Worm (Caenorhabditis elegans) whole organism, mixed stage, embryonic: ENCODE data around the gene ZK1320.11.

ENCODE experiments used
- M03D4.4 ChIP-seq: sonication (generic microtip); optimal IDR thresholded peaks from 2 replicates; lab custom pipeline; 2017; ENCODE audit warnings: mild to moderate bottlenecking, missing genetic modification characterization, missing compliant biosample characterization
- ceh-83 ChIP-seq: fragments of 200-800 bp; sonication (Bioruptor generic); optimal IDR thresholded peaks from 2 replicates; lab custom pipeline; 2018; ENCODE audit warnings: mild to moderate bottlenecking, missing genetic modification characterization, missing compliant biosample characterization
- ces-1 ChIP-seq: fragments of 150-350 bp; optimal IDR thresholded peaks from 2 replicates; lab custom pipeline; 2014; ENCODE audit warnings: missing biosample characterization, missing genetic modification reagents, missing genetic modification characterization
- elt-3 ChIP-seq: fragments of 150-350 bp; optimal IDR thresholded peaks from 2 replicates; lab custom pipeline; 2014; ENCODE audit warnings: missing biosample characterization, missing genetic modification characterization
- lsy-2 ChIP-seq: fragments of 150-350 bp; optimal IDR thresholded peaks from 2 replicates; lab custom pipeline; 2014; ENCODE audit warnings: missing biosample characterization, missing genetic modification characterization
- nhr-2 ChIP-seq: fragments of 150-350 bp; optimal IDR thresholded peaks from 2 replicates; lab custom pipeline; 2014; ENCODE audit warnings: missing biosample characterization, missing genetic modification characterization
- nhr-76 ChIP-seq: sonication (generic microtip); optimal IDR thresholded peaks from 2 replicates; lab custom pipeline; 2017; ENCODE audit warnings: missing biosample characterization, missing genetic modification characterization
- pha-4 ChIP-seq: fragments of 150-350 bp; optimal IDR thresholded peaks from 2 replicates; lab custom pipeline; 2018; ENCODE audit warnings: missing biosample characterization, missing genetic modification reagents, missing genetic modification characterization
- snpc-4 ChIP-seq: fragments of 150-350 bp; optimal IDR thresholded peaks from 2 replicates; lab custom pipeline; 2014; ENCODE audit warnings: missing biosample characterization, missing genetic modification characterization
- unc-120 ChIP-seq: sonication (generic microtip); optimal IDR thresholded peaks from 2 replicates; lab custom pipeline; 2017; ENCODE audit warnings: missing genetic modification characterization, missing compliant biosample characterization; ENCODE audit not compliant: poor library complexity, severe bottlenecking
- unc-62 ChIP-seq: fragments of 150-350 bp; optimal IDR thresholded peaks from 2 replicates; lab custom pipeline; 2014; ENCODE audit warnings: missing biosample characterization, missing genetic modification reagents, missing genetic modification characterization
- ztf-11 ChIP-seq: fragments of 150-350 bp; optimal IDR thresholded peaks from 2 replicates; lab custom pipeline; 2014; ENCODE audit warnings: missing biosample characterization, missing genetic modification characterization

- TF ChIP-seq nhr-76 (tag; lab: Kevin White, UChicago) (no peak), unc-120 (tag; lab: Kevin White, UChicago) (no peak), unc-62 (GFP tag; lab: Kevin White, UChicago) (no peak), M03D4.4 (tag; lab: Kevin White, UChicago) (no peak), elt-3 (no peak), ceh-83 (GFP tag; lab: Kevin White, UChicago) (no peak), nhr-2 (no peak), lsy-2 (tag; lab: Kevin White, UChicago) (no peak), ces-1 (GFP tag; lab: Kevin White, UChicago) (no peak), pha-4 (tag; lab: Kevin White, UChicago) (no peak), snpc-4 (tag; lab: Kevin White, UChicago) (no peak), ztf-11 (no peak)
Measured at ce11 chrII:9679842-9680241, 12.4 kb downstream of the ZK1320.11 start.
